Worm (Caenorhabditis elegans) whole organism, L4 larva: ENCODE results near the gene T05C12.15.
A peak's percentile ranks its signal among the peaks of the same experiment; 100 is the strongest.

Experiments used
- F44E2.7 ChIP-seq: fragments of 200-800 bp; sonication (Bioruptor generic); IDR thresholded peaks from 2 replicates; pipeline ENCODE4 v2.1.2; 2022; ENCODE audit warnings: missing genetic modification characterization, missing compliant biosample characterization
- F49E8.2 ChIP-seq: sonication (generic microtip); optimal IDR thresholded peaks from 2 replicates; lab custom pipeline; 2016; ENCODE audit warnings: missing compliant biosample characterization, mild to moderate bottlenecking, missing genetic modification characterization, borderline replicate concordance
- R02D3.7 ChIP-seq: fragments of 150-350 bp; sonication (generic microtip); optimal IDR thresholded peaks from 3 replicates; lab custom pipeline; 2014; ENCODE audit warnings: missing biosample characterization, missing genetic modification characterization
- T20F7.1 ChIP-seq: fragments of 200-800 bp; sonication (Bioruptor generic); optimal IDR thresholded peaks from 2 replicates; lab custom pipeline; 2018; ENCODE audit warnings: mild to moderate bottlenecking, missing genetic modification characterization, missing compliant biosample characterization
- T26A8.4 ChIP-seq: fragments of 200-800 bp; sonication (Bioruptor generic); IDR thresholded peaks from 2 replicates; pipeline ENCODE4 v1.3.6; 2022; ENCODE audit warnings: missing genetic modification characterization, missing compliant biosample characterization
- Y105C5A.15 ChIP-seq: fragments of 200-800 bp; sonication (Bioruptor generic); IDR thresholded peaks from 2 replicates; pipeline ENCODE4 v1.3.6; 2022; ENCODE audit warnings: missing genetic modification characterization, missing compliant biosample characterization
- aly-2 ChIP-seq: sonication (generic microtip); optimal IDR thresholded peaks from 2 replicates; lab custom pipeline; 2018; ENCODE audit warnings: missing biosample characterization, missing genetic modification characterization
- ceh-32 ChIP-seq: sonication (generic microtip); optimal IDR thresholded peaks from 2 replicates; lab custom pipeline; 2016; ENCODE audit warnings: mild to moderate bottlenecking, missing genetic modification characterization, missing compliant biosample characterization; ENCODE audit not compliant: poor library complexity
- ces-1 ChIP-seq: fragments of 150-350 bp; sonication (generic microtip); optimal IDR thresholded peaks from 4 replicates; lab custom pipeline; 2014; ENCODE audit warnings: missing biosample characterization, missing genetic modification reagents, missing genetic modification characterization
- cey-2 ChIP-seq: sonication (generic microtip); optimal IDR thresholded peaks from 3 replicates; lab custom pipeline; 2017; ENCODE audit warnings: missing genetic modification characterization, mild to moderate bottlenecking, missing compliant biosample characterization, antibody characterized with exemption, borderline replicate concordance; ENCODE audit not compliant: insufficient read depth
- daf-12 ChIP-seq: fragments of 150-350 bp; optimal IDR thresholded peaks from 2 replicates; lab custom pipeline; 2014; ENCODE audit warnings: missing biosample characterization, missing genetic modification reagents, missing genetic modification characterization
- daf-16 ChIP-seq, 3 experiments: sonication (generic microtip); optimal IDR thresholded peaks; 2 replicates each; lab custom pipeline; 2016 to 2017; ENCODE audit warnings: missing genetic modification characterization in 3 of 3, missing genetic modification reagents in 3 of 3, mild to moderate bottlenecking in 2 of 3, missing compliant biosample characterization in 2 of 3, missing biosample characterization in 1 of 3, moderate library complexity in 1 of 3
- daf-8 ChIP-seq: fragments of 200-800 bp; sonication (Bioruptor generic); IDR thresholded peaks from 2 replicates; pipeline ENCODE4 v1.3.6; 2022; ENCODE audit warnings: missing genetic modification characterization, missing compliant biosample characterization
- dmd-8 ChIP-seq: fragments of 200-800 bp; sonication (Bioruptor generic); IDR thresholded peaks from 2 replicates; pipeline ENCODE4 v1.3.6; 2022; ENCODE audit warnings: missing genetic modification characterization, missing compliant biosample characterization
- dpl-1 ChIP-seq: fragments of 150-350 bp; optimal IDR thresholded peaks from 2 replicates; lab custom pipeline; 2014; ENCODE audit warnings: missing biosample characterization, missing genetic modification reagents, missing genetic modification characterization
- dve-1 ChIP-seq: sonication (generic microtip); optimal IDR thresholded peaks from 2 replicates; lab custom pipeline; 2017; ENCODE audit warnings: antibody characterized with exemption, mild to moderate bottlenecking, missing genetic modification characterization, missing compliant biosample characterization; ENCODE audit not compliant: insufficient read depth
- egl-27 ChIP-seq: sonication (generic microtip); optimal IDR thresholded peaks from 3 replicates; lab custom pipeline; 2017; ENCODE audit warnings: missing biosample characterization, missing genetic modification reagents, missing genetic modification characterization
- fkh-10 ChIP-seq: fragments of 150-350 bp; optimal IDR thresholded peaks from 2 replicates; lab custom pipeline; 2014; ENCODE audit warnings: missing biosample characterization, missing genetic modification reagents, missing genetic modification characterization
- hlh-11 ChIP-seq: fragments of 200-800 bp; sonication (Bioruptor generic); optimal IDR thresholded peaks from 2 replicates; lab custom pipeline; 2018; ENCODE audit warnings: mild to moderate bottlenecking, missing genetic modification characterization, missing compliant biosample characterization
- lin-38 ChIP-seq: fragments of 200-800 bp; sonication (Bioruptor generic); IDR thresholded peaks from 2 replicates; pipeline ENCODE4 v1.3.6; 2022; ENCODE audit warnings: missing genetic modification reagents, missing genetic modification characterization, missing compliant biosample characterization
- lin-39 ChIP-seq: fragments of 150-350 bp; optimal IDR thresholded peaks from 2 replicates; lab custom pipeline; 2014; ENCODE audit warnings: missing biosample characterization, missing genetic modification reagents, missing genetic modification characterization
- lsy-2 ChIP-seq, 2 experiments: fragments of 150-350 bp in 1 of 2; sonication (generic microtip) in 1 of 2; optimal IDR thresholded peaks; 2 replicates each; lab custom pipeline; 2014 to 2017; ENCODE audit warnings: missing biosample characterization in 2 of 2, missing genetic modification characterization in 2 of 2
- madf-9 ChIP-seq: fragments of 200-800 bp; sonication (Bioruptor generic); conservative IDR thresholded peaks from 2 replicates; pipeline ENCODE4 v1.3.6; 2022; ENCODE audit warnings: missing genetic modification reagents, missing genetic modification characterization, missing compliant biosample characterization
- mdt-29 ChIP-seq: fragments of 200-800 bp; sonication (Bioruptor generic); IDR thresholded peaks from 2 replicates; pipeline ENCODE4 v1.3.6; 2022; ENCODE audit warnings: missing genetic modification reagents, missing genetic modification characterization, missing compliant biosample characterization
- mes-2 ChIP-seq: sonication (generic microtip); optimal IDR thresholded peaks from 2 replicates; lab custom pipeline; 2016; ENCODE audit warnings: missing genotype, mild to moderate bottlenecking, missing genetic modification characterization, missing compliant biosample characterization; ENCODE audit not compliant: poor library complexity, severe bottlenecking
- mxl-2 ChIP-seq: fragments of 200-800 bp; sonication (Bioruptor generic); conservative IDR thresholded peaks from 2 replicates; pipeline ENCODE4 v1.3.6; 2022; ENCODE audit warnings: missing genetic modification reagents, missing genetic modification characterization, missing compliant biosample characterization
- nhr-10 ChIP-seq: fragments of 150-350 bp; optimal IDR thresholded peaks from 2 replicates; lab custom pipeline; 2014; ENCODE audit warnings: missing biosample characterization, missing genetic modification characterization
- nhr-102 ChIP-seq: sonication (generic microtip); optimal IDR thresholded peaks from 2 replicates; lab custom pipeline; 2016; ENCODE audit warnings: mild to moderate bottlenecking, missing genetic modification characterization, moderate library complexity, missing compliant biosample characterization
- nhr-11 ChIP-seq: fragments of 150-350 bp; optimal IDR thresholded peaks from 2 replicates; lab custom pipeline; 2014; ENCODE audit warnings: missing biosample characterization, missing genetic modification characterization
- nhr-111 ChIP-seq: fragments of 200-800 bp; sonication (Bioruptor generic); optimal IDR thresholded peaks from 2 replicates; lab custom pipeline; 2018; ENCODE audit warnings: mild to moderate bottlenecking, missing genetic modification characterization, missing compliant biosample characterization
- nhr-237 ChIP-seq: sonication (generic microtip); optimal IDR thresholded peaks from 2 replicates; lab custom pipeline; 2017; ENCODE audit warnings: missing biosample characterization, missing genetic modification characterization
- nhr-25 ChIP-seq: sonication (generic microtip); optimal IDR thresholded peaks from 2 replicates; lab custom pipeline; 2017; ENCODE audit warnings: missing genetic modification characterization, mild to moderate bottlenecking, missing compliant biosample characterization, antibody characterized with exemption, moderate library complexity, borderline replicate concordance; ENCODE audit not compliant: insufficient read depth
- nhr-77 ChIP-seq: fragments of 150-350 bp; optimal IDR thresholded peaks from 2 replicates; lab custom pipeline; 2014; ENCODE audit warnings: missing biosample characterization, missing genetic modification characterization
- php-3 ChIP-seq: fragments of 200-800 bp; sonication (Bioruptor generic); IDR thresholded peaks from 2 replicates; pipeline ENCODE4 v1.3.6; 2022; ENCODE audit warnings: missing genetic modification reagents, missing genetic modification characterization, missing compliant biosample characterization
- saeg-2 ChIP-seq: fragments of 200-800 bp; sonication (Bioruptor generic); IDR thresholded peaks from 2 replicates; pipeline ENCODE4 v1.3.6; 2022; ENCODE audit warnings: missing genetic modification reagents, missing genetic modification characterization, missing compliant biosample characterization
- snpc-1.2 ChIP-seq: fragments of 200-800 bp; sonication (Bioruptor generic); IDR thresholded peaks from 2 replicates; pipeline ENCODE4 v1.3.6; 2022; ENCODE audit warnings: missing genetic modification reagents, missing genetic modification characterization, missing compliant biosample characterization
- spr-3 ChIP-seq: fragments of 200-800 bp; sonication (Bioruptor generic); optimal IDR thresholded peaks from 2 replicates; lab custom pipeline; 2018; ENCODE audit warnings: mild to moderate bottlenecking, missing genetic modification characterization, missing compliant biosample characterization
- tag-97 ChIP-seq: fragments of 200-800 bp; sonication (Bioruptor generic); IDR thresholded peaks from 2 replicates; pipeline ENCODE4 v1.3.6; 2022; ENCODE audit warnings: missing genetic modification characterization, missing compliant biosample characterization
- tra-1 ChIP-seq: fragments of 200-800 bp; sonication (Bioruptor generic); IDR thresholded peaks from 2 replicates; pipeline ENCODE4 v1.3.6; 2022; ENCODE audit warnings: missing genetic modification reagents, missing genetic modification characterization, missing compliant biosample characterization
- unc-130 ChIP-seq: sonication (generic microtip); optimal IDR thresholded peaks from 2 replicates; lab custom pipeline; 2016; ENCODE audit warnings: missing genetic modification reagents, missing genetic modification characterization, missing compliant biosample characterization
- unc-62 ChIP-seq, 3 experiments: fragments of 150-350 bp in 1 of 3; sonication (generic microtip); optimal IDR thresholded peaks in 2 of 3; peaks in 1 of 3; 1 replicate in 1 of 3; 2 replicates in 2 of 3; lab custom pipeline; 2014 to 2017; ENCODE audit warnings: missing biosample characterization in 3 of 3, missing genetic modification characterization in 3 of 3, missing genetic modification reagents in 3 of 3, missing genotype in 1 of 3

Gene T05C12.15

ce11 chrII:8131413-8131966 lies 37.9 kb upstream of the T05C12.15 start (continued):
- TF ChIP-seq lin-39 = no peak
- TF ChIP-seq ces-1 (GFP tag; lab: Kevin White, UChicago) = no peak
- TF ChIP-seq aly-2 (tag; lab: Kevin White, UChicago) = no peak
- TF ChIP-seq, all 104 proteins: peak for 29

DNA sequence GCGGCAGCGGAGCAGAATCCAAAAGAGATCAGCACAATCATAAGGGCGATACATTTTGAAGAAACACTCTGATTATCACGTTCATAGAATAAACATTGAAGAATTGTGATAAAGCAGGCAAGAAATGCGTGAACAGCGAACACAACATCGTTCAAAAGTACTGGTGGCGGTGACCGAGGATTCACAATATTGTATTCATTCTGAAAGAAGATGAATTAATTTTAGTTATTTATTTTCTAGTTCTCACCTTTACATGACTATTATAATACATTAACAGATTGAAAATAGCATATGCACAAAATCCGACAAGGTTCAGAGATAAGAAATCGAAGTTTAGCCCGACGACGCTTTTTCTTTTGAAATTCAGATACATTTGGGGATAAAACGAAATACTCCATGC lies 33.4 kb upstream of the T05C12.15 start:
- peak in 1 of 2 experiments; percentile 94 for TF ChIP-seq unc-62 (GFP tag; optimal IDR thresholded peaks at IDR 0.05 in 1 of 2; lab: Kevin White, UChicago)
- TF ChIP-seq unc-62 (tag; optimal IDR thresholded peaks at IDR 0.05; lab: Kevin White, UChicago) = no peak
- TF ChIP-seq F44E2.7 = no peak
- no peak for TF ChIP-seq spr-3 (GFP tag; lab: Kevin White, UChicago)
- no peak for TF ChIP-seq mdt-29 (GFP tag; lab: Robert Waterston, UW)

- peak; percentile 10; the same call in 1 of the 2 replicates for TF ChIP-seq lin-38 (GFP tag; lab: Robert Waterston, UW)
- no peak for TF ChIP-seq daf-16 (GFP tag; optimal IDR thresholded peaks at IDR 0.05; lab: Kevin White, UChicago)
- TF ChIP-seq daf-16 (tag; optimal IDR thresholded peaks at IDR 0.05; lab: Kevin White, UChicago) = peak; percentile 54
- TF ChIP-seq fkh-10 (GFP tag; lab: Kevin White, UChicago) = no peak
- TF ChIP-seq snpc-1.2 (GFP tag; lab: Robert Waterston, UW) = no peak
- TF ChIP-seq nhr-11 (tag; lab: Kevin White, UChicago) = no peak
- TF ChIP-seq mes-2 (tag; lab: Kevin White, UChicago) = peak; percentile 8
- TF ChIP-seq dmd-8 (GFP tag; lab: Robert Waterston, UW) = no peak
- TF ChIP-seq mxl-2 (GFP tag; lab: Robert Waterston, UW) = no peak
- TF ChIP-seq, all 104 proteins: peak for 3
These were observed 32.6 kb upstream of the T05C12.15 start, which contains the start of gene ctns-1 for ce11 chrII:8136818-8137217. ctns-1 (minus strand) TSS chrII:8136918.

DNA sequence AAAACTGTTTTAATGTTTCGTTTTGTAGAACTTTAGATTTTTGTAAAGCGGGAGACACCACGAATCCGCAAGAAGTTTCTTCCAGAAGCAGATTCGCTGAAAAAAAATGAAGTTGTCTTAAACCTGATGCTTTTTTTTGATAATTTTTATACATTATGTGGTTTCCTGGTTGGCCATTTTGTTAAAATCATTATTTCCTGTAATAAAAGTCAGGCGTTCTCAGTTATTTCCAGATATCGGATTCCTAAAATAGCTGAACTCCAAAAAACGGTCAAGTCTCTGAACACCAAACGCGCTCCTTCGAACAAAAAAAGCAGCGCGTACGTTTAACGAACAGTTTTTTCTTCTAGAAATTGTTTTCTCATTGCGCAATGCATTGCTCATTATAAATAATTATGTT lies 32.0 kb upstream of the T05C12.15 start:
- TF ChIP-seq daf-16 (GFP tag; optimal IDR thresholded peaks at IDR 0.05; lab: Kevin White, UChicago) (no peak), daf-16 (tag; optimal IDR thresholded peaks at IDR 0.05; lab: Kevin White, UChicago) (no peak), T20F7.1 (GFP tag; lab: Kevin White, UChicago) (no peak), spr-3 (GFP tag; lab: Kevin White, UChicago) (no peak), nhr-111 (GFP tag; lab: Kevin White, UChicago) (no peak), R02D3.7 (tag; lab: Kevin White, UChicago) (no peak), mes-2 (tag; lab: Kevin White, UChicago) (peak; percentile 43), daf-12 (tag; lab: Kevin White, UChicago) (no peak), tag-97 (no peak), lin-38 (GFP tag; lab: Robert Waterston, UW) (peak; percentile 74), nhr-10 (tag; lab: Kevin White, UChicago) (no peak), T26A8.4 (GFP tag; lab: Robert Waterston, UW) (no peak), Y105C5A.15 (no peak), hlh-11 (tag; lab: Kevin White, UChicago) (no peak), lsy-2 (tag; optimal IDR thresholded peaks at IDR 0.05; lab: Kevin White, UChicago) (peak in 1 of 2 experiments; percentile 59), nhr-102 (tag; lab: Kevin White, UChicago) (no peak), F44E2.7 (no peak), nhr-237 (no peak), ceh-32 (tag; lab: Kevin White, UChicago) (no peak), php-3 (GFP tag; lab: Robert Waterston, UW) (no peak), dmd-8 (GFP tag; lab: Robert Waterston, UW) (no peak), cey-2 (no peak), saeg-2 (GFP tag; lab: Robert Waterston, UW) (no peak), daf-8 (GFP tag; lab: Robert Waterston, UW) (no peak), mdt-29 (GFP tag; lab: Robert Waterston, UW) (no peak), nhr-25 (tag; lab: Kevin White, UChicago) (no peak), dpl-1 (GFP tag; lab: Kevin White, UChicago) (peak; percentile 41), unc-130 (GFP tag; lab: Kevin White, UChicago) (peak; percentile 32), dve-1 (tag; lab: Kevin White, UChicago) (no peak), madf-9 (GFP tag; lab: Robert Waterston, UW) (no peak), snpc-1.2 (GFP tag; lab: Robert Waterston, UW) (no peak), nhr-77 (tag; lab: Kevin White, UChicago) (no peak), F49E8.2 (tag; lab: Kevin White, UChicago) (no peak), egl-27 (no peak), tra-1 (GFP tag; lab: Robert Waterston, UW) (no peak)
